Worm (Caenorhabditis elegans): ENCODE measurements around the gene ttr-2.
A peak's percentile ranks its signal among the peaks of the same experiment; 100 is the strongest.

- TF ChIP-seq nhr-237 (tag; optimal IDR thresholded peaks at IDR 0.05) (no peak), mep-1 (tag; optimal IDR thresholded peaks at IDR 0.05) (peak; percentile 2), nhr-77 (tag; optimal IDR thresholded peaks at IDR 0.05) (no peak), zag-1 (tag; optimal IDR thresholded peaks at IDR 0.05) (no peak), ama-1 (optimal IDR thresholded peaks at IDR 0.05) (no peak), nhr-28 (tag; optimal IDR thresholded peaks at IDR 0.05) (peak; percentile 42), ZK546.5 (tag; optimal IDR thresholded peaks at IDR 0.05) (no peak)
Measured at ce11 chrIII:9927378-9927777, at the start of gene ttr-2.

Data from whole organism, L4 larva.